Fruit fly (Drosophila melanogaster) whole organism, embryonic: ENCODE measurements around the gene mirr.

Experiments
- Adf1 ChIP-seq: fragments of 200-800 bp; sonication (Bioruptor generic); IDR thresholded peaks from 2 replicates; pipeline ENCODE4 v1.3.6; 2022; ENCODE audit warnings: missing biosample characterization, missing genetic modification characterization
- CG10321 ChIP-seq: fragments of 200-800 bp; sonication (Bioruptor generic); IDR thresholded peaks from 2 replicates; pipeline ENCODE4 v1.3.6; 2022; ENCODE audit warnings: missing biosample characterization, missing genetic modification characterization
- CG10959 ChIP-seq: fragments of 200-800 bp; sonication (Bioruptor generic); IDR thresholded peaks from 2 replicates; pipeline ENCODE4 v1.3.6; 2022; ENCODE audit warnings: missing biosample characterization, missing genetic modification characterization
- CG11695 ChIP-seq: fragments of 200-800 bp; sonication (Bioruptor generic); IDR thresholded peaks from 3 replicates; pipeline ENCODE4 v1.3.6; 2022; ENCODE audit warnings: missing biosample characterization, missing genetic modification characterization
- CG13894 ChIP-seq: fragments of 200-800 bp; sonication (Bioruptor generic); optimal IDR thresholded peaks from 3 replicates; lab custom pipeline; 2018; ENCODE audit warnings: missing biosample characterization, mild to moderate bottlenecking, missing genetic modification characterization, moderate library complexity
- CG14860 ChIP-seq: fragments of 200-800 bp; sonication (Bioruptor generic); IDR thresholded peaks from 3 replicates; pipeline ENCODE4 v1.3.6; 2022; ENCODE audit warnings: missing biosample characterization, missing genetic modification characterization; ENCODE audit not compliant: partially characterized antibody
- CG15601 ChIP-seq: fragments of 200-800 bp; sonication (Bioruptor generic); optimal IDR thresholded peaks from 3 replicates; lab custom pipeline; 2019; ENCODE audit warnings: missing biosample characterization, mild to moderate bottlenecking, missing genetic modification characterization, moderate library complexity
- CG1602 ChIP-seq: fragments of 200-800 bp; sonication (Bioruptor generic); optimal IDR thresholded peaks from 3 replicates; lab custom pipeline; 2016; ENCODE audit warnings: missing biosample characterization, missing genetic modification characterization
- CG1603 ChIP-seq: fragments of 200-800 bp; sonication (Bioruptor generic); optimal IDR thresholded peaks from 2 replicates; lab custom pipeline; 2019; ENCODE audit warnings: missing biosample characterization, mild to moderate bottlenecking, missing genetic modification characterization, moderate library complexity
- CG18011 ChIP-seq: fragments of 200-800 bp; sonication (Bioruptor generic); optimal IDR thresholded peaks from 2 replicates; lab custom pipeline; 2017; ENCODE audit warnings: missing biosample characterization, missing genetic modification characterization, mild to moderate bottlenecking, moderate library complexity, missing genotype
- CG2678 ChIP-seq: fragments of 200-800 bp; sonication (Bioruptor generic); optimal IDR thresholded peaks from 3 replicates; lab custom pipeline; 2019; ENCODE audit warnings: missing biosample characterization, mild to moderate bottlenecking, missing genetic modification characterization, moderate library complexity
- CG3065 ChIP-seq: fragments of 200-800 bp; sonication (Bioruptor generic); optimal IDR thresholded peaks from 2 replicates; lab custom pipeline; 2016; ENCODE audit warnings: missing biosample characterization, missing genetic modification characterization
- CG3995 ChIP-seq: fragments of 200-800 bp; sonication (Bioruptor generic); optimal IDR thresholded peaks from 3 replicates; lab custom pipeline; 2016; ENCODE audit warnings: missing biosample characterization, missing genetic modification characterization
- CG7745 ChIP-seq: fragments of 200-800 bp; sonication (Bioruptor generic); optimal IDR thresholded peaks from 2 replicates; lab custom pipeline; 2018; ENCODE audit warnings: missing biosample characterization, mild to moderate bottlenecking, missing genetic modification characterization, moderate library complexity
- CG8089 ChIP-seq: fragments of 200-800 bp; sonication (Bioruptor generic); optimal IDR thresholded peaks from 3 replicates; lab custom pipeline; 2016; ENCODE audit warnings: missing biosample characterization, missing genetic modification characterization
- CG8359 ChIP-seq: fragments of 200-800 bp; sonication (Bioruptor generic); optimal IDR thresholded peaks from 2 replicates; lab custom pipeline; 2017; ENCODE audit warnings: missing biosample characterization, mild to moderate bottlenecking, missing genetic modification characterization, borderline replicate concordance
- CG8478 ChIP-seq: fragments of >200 bp; optimal IDR thresholded peaks from 2 replicates; lab custom pipeline; 2018
- Camta ChIP-seq: fragments of 200-800 bp; sonication (Bioruptor generic); optimal IDR thresholded peaks from 2 replicates; lab custom pipeline; 2016; ENCODE audit warnings: missing biosample characterization, missing genetic modification characterization
- CrebB ChIP-seq: fragments of 200-800 bp; sonication (Bioruptor generic); optimal IDR thresholded peaks from 3 replicates; lab custom pipeline; 2018; ENCODE audit warnings: missing biosample characterization, mild to moderate bottlenecking, missing genetic modification characterization
- D ChIP-seq, 2 experiments: fragments of 200-800 bp in 1 of 2; fragments of >200 bp in 1 of 2; sonication (Bioruptor generic) in 1 of 2; optimal IDR thresholded peaks; 2 replicates in 1 of 2; 3 replicates in 1 of 2; lab custom pipeline; 2017; ENCODE audit warnings: mild to moderate bottlenecking in 1 of 2, missing biosample characterization in 1 of 2, missing genetic modification characterization in 1 of 2, missing genetic modification reagents in 1 of 2
- D19B ChIP-seq: fragments of 200-800 bp; sonication (Bioruptor generic); optimal IDR thresholded peaks from 2 replicates; lab custom pipeline; 2017; ENCODE audit warnings: missing biosample characterization, mild to moderate bottlenecking, missing genetic modification characterization
- Dek ChIP-seq: fragments of 200-800 bp; sonication (Bioruptor generic); optimal IDR thresholded peaks from 3 replicates; lab custom pipeline; 2019; ENCODE audit warnings: missing biosample characterization, mild to moderate bottlenecking, missing genetic modification characterization, moderate library complexity
- Drgx ChIP-seq: fragments of 200-800 bp; sonication (Bioruptor generic); IDR thresholded peaks from 2 replicates; pipeline ENCODE4 v1.3.6; 2022; ENCODE audit warnings: missing biosample characterization, missing genetic modification characterization
- GATAe ChIP-seq: fragments of 200-800 bp; sonication (Bioruptor generic); conservative IDR thresholded peaks from 2 replicates; pipeline ENCODE4 v1.3.6; 2022; ENCODE audit warnings: missing biosample characterization, missing genetic modification characterization
- HHEX ChIP-seq: fragments of 200-800 bp; sonication (Bioruptor generic); optimal IDR thresholded peaks from 3 replicates; lab custom pipeline; 2017; ENCODE audit warnings: missing biosample characterization, mild to moderate bottlenecking, missing genetic modification characterization, missing genetic modification reagents
- HLHmδ ChIP-seq: fragments of 200-800 bp; sonication (Bioruptor generic); optimal IDR thresholded peaks from 2 replicates; lab custom pipeline; 2018; ENCODE audit warnings: missing biosample characterization, mild to moderate bottlenecking, missing genetic modification characterization, moderate library complexity
- Hsf ChIP-seq: fragments of 200-800 bp; sonication (Bioruptor generic); optimal IDR thresholded peaks from 3 replicates; lab custom pipeline; 2016; ENCODE audit warnings: missing biosample characterization, missing genetic modification characterization
- Scr ChIP-seq: fragments of 200-800 bp; sonication (Bioruptor generic); IDR thresholded peaks from 2 replicates; pipeline ENCODE4 v1.3.6; 2022; ENCODE audit warnings: missing biosample characterization, missing genetic modification characterization; ENCODE audit not compliant: partially characterized antibody
- Spps ChIP-seq: fragments of 200-800 bp; sonication (Bioruptor generic); optimal IDR thresholded peaks from 2 replicates; lab custom pipeline; 2018; ENCODE audit warnings: missing biosample characterization, mild to moderate bottlenecking, missing genetic modification characterization
- Xrp1 ChIP-seq: fragments of 200-800 bp; sonication (Bioruptor generic); IDR thresholded peaks from 2 replicates; pipeline ENCODE4 v1.3.6; 2022; ENCODE audit warnings: missing biosample characterization, missing genetic modification characterization
- bsh ChIP-seq, 2 experiments: fragments of 200-800 bp; sonication (Bioruptor generic); optimal IDR thresholded peaks; 2 replicates each; lab custom pipeline; 2017 to 2018; ENCODE audit warnings: mild to moderate bottlenecking in 2 of 2, missing biosample characterization in 2 of 2, missing genetic modification characterization in 2 of 2, moderate library complexity in 1 of 2
- chif ChIP-seq, 2 experiments: fragments of 200-800 bp; sonication (Bioruptor generic); optimal IDR thresholded peaks; 3 replicates each; lab custom pipeline; 2016; ENCODE audit warnings: missing biosample characterization in 2 of 2, missing genetic modification characterization in 2 of 2
- da ChIP-seq: fragments of 200-800 bp; sonication (Bioruptor generic); optimal IDR thresholded peaks from 2 replicates; lab custom pipeline; 2016; ENCODE audit warnings: missing biosample characterization, missing genetic modification characterization
- danr ChIP-seq: fragments of 200-800 bp; sonication (Bioruptor generic); IDR thresholded peaks from 2 replicates; pipeline ENCODE4 v1.3.6; 2022; ENCODE audit warnings: missing biosample characterization, missing genetic modification characterization
- dati ChIP-seq: fragments of 200-800 bp; sonication (Bioruptor generic); IDR thresholded peaks from 2 replicates; pipeline ENCODE4 v1.3.6; 2022; ENCODE audit warnings: missing biosample characterization, missing genetic modification characterization
- fd102C ChIP-seq: fragments of 200-800 bp; sonication (Bioruptor generic); optimal IDR thresholded peaks from 2 replicates; lab custom pipeline; 2018; ENCODE audit warnings: missing biosample characterization, mild to moderate bottlenecking, missing genetic modification characterization, moderate library complexity
- ftz-f1 ChIP-seq: fragments of 200-800 bp; sonication (Bioruptor generic); optimal IDR thresholded peaks from 2 replicates; lab custom pipeline; 2016; ENCODE audit warnings: missing biosample characterization, missing genetic modification characterization
- hkb ChIP-seq, 2 experiments: fragments of 200-800 bp in 1 of 2; fragments of >200 bp in 1 of 2; sonication (Bioruptor generic) in 1 of 2; IDR thresholded peaks in 1 of 2; optimal IDR thresholded peaks in 1 of 2; 2 replicates each; pipeline versions ENCODE4 v1.3.6 to Lab custom; 2017 to 2022; ENCODE audit warnings: missing biosample characterization in 1 of 2, missing genetic modification characterization in 1 of 2
- mam ChIP-seq: fragments of 200-800 bp; sonication (Bioruptor generic); optimal IDR thresholded peaks from 3 replicates; lab custom pipeline; 2016; ENCODE audit warnings: missing biosample characterization, missing genetic modification characterization
- nom ChIP-seq: fragments of 200-800 bp; sonication (Bioruptor generic); optimal IDR thresholded peaks from 2 replicates; lab custom pipeline; 2017; ENCODE audit warnings: missing biosample characterization, missing genetic modification characterization, mild to moderate bottlenecking, moderate library complexity, missing genetic modification reagents
- odd ChIP-seq: fragments of 200-800 bp; sonication (Bioruptor generic); optimal IDR thresholded peaks from 2 replicates; lab custom pipeline; 2017; ENCODE audit warnings: missing biosample characterization, mild to moderate bottlenecking, missing genetic modification characterization
- pan ChIP-seq, 4 experiments: fragments of >200 bp in 3 of 4; fragments of 200-800 bp in 1 of 4; sonication (Bioruptor generic) in 1 of 4; optimal IDR thresholded peaks in 3 of 4; IDR thresholded peaks in 1 of 4; 2 replicates each; pipeline versions ENCODE4 v1.3.6 to Lab custom; 2017 to 2022; ENCODE audit warnings: missing biosample characterization in 2 of 4, missing genetic modification characterization in 2 of 4, mixed read lengths in 1 of 4
- phol ChIP-seq: fragments of 200-800 bp; sonication (Bioruptor generic); optimal IDR thresholded peaks from 3 replicates; lab custom pipeline; 2018; ENCODE audit warnings: missing biosample characterization, mild to moderate bottlenecking, missing genetic modification characterization, moderate library complexity
- row ChIP-seq: fragments of 200-800 bp; sonication (Bioruptor generic); IDR thresholded peaks from 3 replicates; pipeline ENCODE4 v1.3.6; 2022; ENCODE audit warnings: missing biosample characterization, missing genetic modification characterization
- run ChIP-seq: fragments of 200-800 bp; sonication (Bioruptor generic); optimal IDR thresholded peaks from 3 replicates; lab custom pipeline; 2018; ENCODE audit warnings: missing biosample characterization, mild to moderate bottlenecking, missing genetic modification characterization
- scrt ChIP-seq: fragments of 200-800 bp; sonication (Bioruptor generic); optimal IDR thresholded peaks from 2 replicates; lab custom pipeline; 2018; ENCODE audit warnings: missing biosample characterization, mild to moderate bottlenecking, missing genetic modification characterization, moderate library complexity
- toy ChIP-seq: fragments of 200-800 bp; sonication (Bioruptor generic); IDR thresholded peaks from 2 replicates; pipeline ENCODE4 v1.3.6; 2022; ENCODE audit warnings: missing biosample characterization, missing genetic modification characterization
- unpg ChIP-seq: fragments of 200-800 bp; sonication (Bioruptor generic); optimal IDR thresholded peaks from 3 replicates; lab custom pipeline; 2018; ENCODE audit warnings: missing biosample characterization, mild to moderate bottlenecking, missing genetic modification characterization, moderate library complexity
- zfh2 ChIP-seq: fragments of 200-800 bp; sonication (Bioruptor generic); optimal IDR thresholded peaks from 2 replicates; lab custom pipeline; 2016; ENCODE audit warnings: missing biosample characterization, missing genetic modification characterization

mirr gene

dm6 chr3L:12667998-12668616, 25.3 kb upstream of the mirr start (continued):
- TF ChIP-seq dati (GFP tag; lab: Robert Waterston, UW) (no peak), CG10321 (GFP tag; lab: Robert Waterston, UW) (no peak), CG8478 (lab: Kevin White, UChicago) (no peak), Dek (no peak), HHEX (peak; percentile 45), phol (tag; lab: Kevin White, UChicago) (peak; percentile 50), CG13894 (tag; lab: Kevin White, UChicago) (no peak), Spps (peak; percentile 27), zfh2 (no peak), CG18011 (GFP tag; lab: Kevin White, UChicago) (no peak), row (GFP tag; lab: Robert Waterston, UW) (peak; percentile 49), ftz-f1 (no peak), CG15601 (no peak), CG8089 (peak; percentile 22), unpg (peak; percentile 33), HLHmδ (GFP tag; lab: Kevin White, UChicago) (peak; percentile 86), Camta (GFP tag; lab: Kevin White, UChicago) (peak; percentile 17), scrt (no peak), Hsf (no peak), CG3065 (no peak), CG3995 (GFP tag; lab: Kevin White, UChicago) (no peak), GATAe (GFP tag; lab: Robert Waterston, UW) (no peak), danr (GFP tag; lab: Robert Waterston, UW) (no peak), CG7745 (tag; lab: Kevin White, UChicago) (no peak), CG11695 (GFP tag; lab: Robert Waterston, UW) (0 out of 3 replicates have a peak, but pooled peaks have one; percentile 20), toy (GFP tag; lab: Robert Waterston, UW) (no peak), CG1602 (GFP tag; lab: Kevin White, UChicago) (no peak), CG1603 (tag; lab: Kevin White, UChicago) (peak; percentile 6), da (no peak), D (optimal IDR thresholded peaks at IDR 0.05; lab: Kevin White, UChicago) (no peak), D (GFP tag; optimal IDR thresholded peaks at IDR 0.05; lab: Kevin White, UChicago) (peak; percentile 17), bsh (GFP tag; optimal IDR thresholded peaks at IDR 0.05; lab: Kevin White, UChicago) (peak in 1 of 2 experiments; percentile 23), CG2678 (tag; lab: Kevin White, UChicago) (peak; percentile 48), run (tag; lab: Kevin White, UChicago) (no peak), nom (GFP tag; lab: Kevin White, UChicago) (peak; percentile 24), hkb (optimal IDR thresholded peaks at IDR 0.05; lab: Kevin White, UChicago) (no peak), hkb (GFP tag; IDR thresholded peaks at IDR 0.05; lab: Robert Waterston, UW) (no peak; the same call in 1 of the 2 replicates)

- TF ChIP-seq Adf1: no peak
- no peak for TF ChIP-seq odd (GFP tag; lab: Kevin White, UChicago)
- no peak for TF ChIP-seq Scr (GFP tag; lab: Robert Waterston, UW)
- no peak for TF ChIP-seq D19B
- TF ChIP-seq Xrp1 (GFP tag; lab: Robert Waterston, UW): peak; percentile 44; the same call in 1 of the 2 replicates
- TF ChIP-seq unpg: no peak
- peak in 1 of 2 experiments; percentile 34 for TF ChIP-seq chif (GFP tag; optimal IDR thresholded peaks at IDR 0.05; lab: Kevin White, UChicago)
- no peak for TF ChIP-seq CG14860 (GFP tag; lab: Robert Waterston, UW)
- peak; percentile 20 for TF ChIP-seq Hsf
- no peak for TF ChIP-seq CG8359 (GFP tag; lab: Kevin White, UChicago)
- peak; percentile 16 for TF ChIP-seq fd102C (GFP tag; lab: Kevin White, UChicago)
- no peak for TF ChIP-seq pan (optimal IDR thresholded peaks at IDR 0.05; lab: Kevin White, UChicago)
- no peak for TF ChIP-seq pan (GFP tag; optimal IDR thresholded peaks at IDR 0.05 in 1 of 2, IDR thresholded peaks at IDR 0.05 in 1 of 2)
- peak; percentile 49; the same call in 1 of the 2 replicates for TF ChIP-seq CG10959
- TF ChIP-seq mam (GFP tag; lab: Kevin White, UChicago): no peak
- TF ChIP-seq CrebB (tag; lab: Kevin White, UChicago): no peak
- peak; percentile 72 for TF ChIP-seq Drgx (GFP tag; lab: Robert Waterston, UW)
Measured at dm6 chr3L:12672748-12673288, 20.6 kb upstream of the mirr start.
